Worm (Caenorhabditis elegans) whole organism, midembryonic: ENCODE results near the gene cbd-1.

Experiments used
- T22C8.4 ChIP-seq: fragments of 200-800 bp; sonication (Bioruptor generic); IDR thresholded peaks from 2 replicates; pipeline ENCODE4 v1.3.6; 2022; ENCODE audit warnings: missing genetic modification characterization, missing compliant biosample characterization
- flt-1 ChIP-seq: fragments of 200-800 bp; sonication (Bioruptor generic); IDR thresholded peaks from 2 replicates; pipeline ENCODE4 v1.3.6; 2022; ENCODE audit warnings: missing genetic modification characterization, missing compliant biosample characterization
- klf-2 ChIP-seq: fragments of 200-800 bp; sonication (Bioruptor generic); conservative IDR thresholded peaks from 2 replicates; pipeline ENCODE4 v1.3.6; 2022; ENCODE audit warnings: missing genetic modification reagents, missing genetic modification characterization, missing compliant biosample characterization
- tab-1 ChIP-seq: fragments of 200-800 bp; sonication (Bioruptor generic); IDR thresholded peaks from 2 replicates; pipeline ENCODE4 v1.3.6; 2022; ENCODE audit warnings: missing genetic modification characterization, missing compliant biosample characterization
- ztf-29 ChIP-seq: fragments of 200-800 bp; sonication (Bioruptor generic); IDR thresholded peaks from 2 replicates; pipeline ENCODE4 v1.3.6; 2022; ENCODE audit warnings: missing genetic modification reagents, missing genetic modification characterization, missing compliant biosample characterization

- no peak for TF ChIP-seq klf-2 (GFP tag; lab: Robert Waterston, UW)
- no peak for TF ChIP-seq T22C8.4 (GFP tag; lab: Robert Waterston, UW)
- no peak for TF ChIP-seq tab-1 (GFP tag; lab: Robert Waterston, UW)
- no peak for TF ChIP-seq ztf-29 (GFP tag; lab: Robert Waterston, UW)
- no peak for TF ChIP-seq flt-1
Measured at ce11 chrIV:11403288-11403991, 30.6 kb downstream of the cbd-1 start, which contains the start of the genes memi-3 and cyp-31A2.
